Worm (Caenorhabditis elegans) whole organism, mixed stage, embryonic: ENCODE results near the gene W05B10.4.

Source experiments
- elt-3 ChIP-seq: fragments of 150-350 bp; optimal IDR thresholded peaks from 2 replicates; lab custom pipeline; 2014; ENCODE audit warnings: missing biosample characterization, missing genetic modification characterization
- lin-13 ChIP-seq: fragments of 150-350 bp; optimal IDR thresholded peaks from 2 replicates; lab custom pipeline; 2014; ENCODE audit warnings: missing biosample characterization, missing genetic modification characterization
- nhr-12 ChIP-seq: fragments of 150-350 bp; optimal IDR thresholded peaks from 2 replicates; lab custom pipeline; 2014; ENCODE audit warnings: missing biosample characterization, missing genetic modification characterization
- unc-62 ChIP-seq: fragments of 150-350 bp; optimal IDR thresholded peaks from 2 replicates; lab custom pipeline; 2014; ENCODE audit warnings: missing biosample characterization, missing genetic modification reagents, missing genetic modification characterization

DNA sequence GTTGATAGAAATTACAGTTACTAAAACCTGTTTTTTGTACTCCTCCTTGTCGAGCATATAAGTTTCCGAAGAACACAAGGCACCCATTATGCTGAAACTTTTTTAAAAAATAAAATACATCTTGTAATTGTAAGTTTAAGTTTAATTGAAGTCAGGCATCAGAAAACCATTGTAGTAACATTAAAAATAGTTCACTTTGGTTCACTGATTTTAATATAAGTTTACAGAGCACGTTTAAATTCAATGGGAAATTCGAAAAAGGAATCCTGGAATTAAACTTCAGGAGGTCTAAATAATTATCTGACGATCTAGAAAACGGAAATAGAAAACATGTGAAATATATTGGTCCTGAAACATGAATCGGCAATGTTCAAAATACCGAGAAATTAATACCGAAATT, 27.6 kb upstream of the W05B10.4 start, which contains the start of gene gpa-8:
- TF ChIP-seq nhr-12 (tag; lab: Kevin White, UChicago): no peak
- TF ChIP-seq elt-3 (tag; lab: Kevin White, UChicago): no peak
- no peak for TF ChIP-seq lin-13 (tag; lab: Kevin White, UChicago)
- no peak for TF ChIP-seq unc-62 (GFP tag; lab: Kevin White, UChicago)
